Fruit fly (Drosophila melanogaster): ENCODE results near the gene for.

The for gene

dm6 chr2L:3628819-3629218, 27.9 kb downstream of the for start:
- TF ChIP-seq sage (GFP tag; optimal IDR thresholded peaks at IDR 0.05) (no peak), N (GFP tag; optimal IDR thresholded peaks at IDR 0.05) (no peak), psq (GFP tag; optimal IDR thresholded peaks at IDR 0.05) (no peak), Dfd (GFP tag; optimal IDR thresholded peaks at IDR 0.05) (no peak), woc (GFP tag; optimal IDR thresholded peaks at IDR 0.05) (no peak), CrebA (GFP tag; optimal IDR thresholded peaks at IDR 0.05; ENCODE audit: borderline replicate concordance) (no peak), ey (GFP tag; optimal IDR thresholded peaks at IDR 0.05) (no peak), dl (GFP tag; optimal IDR thresholded peaks at IDR 0.05; ENCODE audit: insufficient read depth in 1 of 2, partially characterized antibody in 2 of 2) (no peak), lola (GFP tag; optimal IDR thresholded peaks at IDR 0.05) (no peak), Vsx2 (GFP tag; optimal IDR thresholded peaks at IDR 0.05; ENCODE audit: partially characterized antibody) (no peak), OdsH (GFP tag; optimal IDR thresholded peaks at IDR 0.05) (no peak), jim (GFP tag; optimal IDR thresholded peaks at IDR 0.05) (no peak), CG9705 (GFP tag; optimal IDR thresholded peaks at IDR 0.05) (no peak), Mio (GFP tag; optimal IDR thresholded peaks at IDR 0.05) (no peak), dmrt93B (GFP tag; optimal IDR thresholded peaks at IDR 0.05) (no peak)

- TF ChIP-seq dmrt93B (GFP tag; optimal IDR thresholded peaks at IDR 0.05) (no peak), Jra (GFP tag; optimal IDR thresholded peaks at IDR 0.05) (no peak), Mio (GFP tag; optimal IDR thresholded peaks at IDR 0.05) (no peak), CG32264 (GFP tag; optimal IDR thresholded peaks at IDR 0.05) (no peak), dl (GFP tag; optimal IDR thresholded peaks at IDR 0.05; ENCODE audit: insufficient read depth in 1 of 2, partially characterized antibody in 2 of 2) (no peak), usp (GFP tag; optimal IDR thresholded peaks at IDR 0.05) (no peak), ey (GFP tag; optimal IDR thresholded peaks at IDR 0.05) (no peak), br (GFP tag; optimal IDR thresholded peaks at IDR 0.05) (no peak), GATAd (GFP tag; optimal IDR thresholded peaks at IDR 0.05) (no peak), pan (optimal IDR thresholded peaks at IDR 0.05) (no peak), Vsx2 (GFP tag; optimal IDR thresholded peaks at IDR 0.05; ENCODE audit: partially characterized antibody) (no peak), Hnf4 (GFP tag; optimal IDR thresholded peaks at IDR 0.05) (no peak), Hr78 (GFP tag; optimal IDR thresholded peaks at IDR 0.05) (no peak), HLH106 (tag; optimal IDR thresholded peaks at IDR 0.05) (no peak), h (GFP tag; optimal IDR thresholded peaks at IDR 0.05) (no peak), rgr (GFP tag; optimal IDR thresholded peaks at IDR 0.05) (no peak), fru (GFP tag; optimal IDR thresholded peaks at IDR 0.05) (no peak), jim (GFP tag; optimal IDR thresholded peaks at IDR 0.05) (no peak), sv (GFP tag; optimal IDR thresholded peaks at IDR 0.05) (no peak), brk (GFP tag; optimal IDR thresholded peaks at IDR 0.05) (no peak)
These were observed 32.0 kb downstream of the for start for dm6 chr2L:3624784-3625183.

- TF ChIP-seq OdsH (GFP tag; optimal IDR thresholded peaks at IDR 0.05): no peak
- TF ChIP-seq sv (GFP tag; optimal IDR thresholded peaks at IDR 0.05): no peak
- TF ChIP-seq Hnf4 (GFP tag; optimal IDR thresholded peaks at IDR 0.05): no peak
These were observed 35.1 kb downstream of the for start, which contains the start of gene CG15418 for dm6 chr2L:3621604-3622003. Gene CG15418, minus strand, starts transcription at chr2L:3621704.

- no peak for TF ChIP-seq woc (GFP tag; optimal IDR thresholded peaks at IDR 0.05)
- TF ChIP-seq Hnf4 (GFP tag; optimal IDR thresholded peaks at IDR 0.05): no peak
- peak; percentile 72 for TF ChIP-seq Myc (optimal IDR thresholded peaks at IDR 0.05)
- no peak for TF ChIP-seq Rel (GFP tag; optimal IDR thresholded peaks at IDR 0.05)
- peak; percentile 94 for TF ChIP-seq Rel (tag; optimal IDR thresholded peaks at IDR 0.05)
These were observed 37.9 kb downstream of the for start, which contains the start of gene Ugt36A1 for dm6 chr2L:3618818-3619362. Gene Ugt36A1, plus strand, starts transcription at chr2L:3619097.

dm6 chr2L:3615156-3615555, 41.6 kb downstream of the for start:
- no peak for TF ChIP-seq br (GFP tag; optimal IDR thresholded peaks at IDR 0.05)
- TF ChIP-seq Dfd (GFP tag; optimal IDR thresholded peaks at IDR 0.05): no peak
- TF ChIP-seq CG9705 (GFP tag; optimal IDR thresholded peaks at IDR 0.05): no peak
- TF ChIP-seq dmrt93B (GFP tag; optimal IDR thresholded peaks at IDR 0.05): no peak
- TF ChIP-seq fru (GFP tag; optimal IDR thresholded peaks at IDR 0.05): no peak
- no peak for TF ChIP-seq lola (GFP tag; optimal IDR thresholded peaks at IDR 0.05)
- TF ChIP-seq Vsx2 (GFP tag; optimal IDR thresholded peaks at IDR 0.05; ENCODE audit: partially characterized antibody): no peak
- no peak for TF ChIP-seq Abd-B (GFP tag; optimal IDR thresholded peaks at IDR 0.05)
- no peak for TF ChIP-seq sage (GFP tag; optimal IDR thresholded peaks at IDR 0.05)
- no peak for TF ChIP-seq rgr (GFP tag; optimal IDR thresholded peaks at IDR 0.05)
- no peak for TF ChIP-seq sv (GFP tag; optimal IDR thresholded peaks at IDR 0.05)
- TF ChIP-seq Mio (GFP tag; optimal IDR thresholded peaks at IDR 0.05): no peak
- no peak for TF ChIP-seq usp (GFP tag; optimal IDR thresholded peaks at IDR 0.05)
- no peak for TF ChIP-seq Hnf4 (GFP tag; optimal IDR thresholded peaks at IDR 0.05)
- TF ChIP-seq brk (GFP tag; optimal IDR thresholded peaks at IDR 0.05): no peak
- TF ChIP-seq Rel (GFP tag; optimal IDR thresholded peaks at IDR 0.05): no peak
- no peak for TF ChIP-seq Rel (tag; optimal IDR thresholded peaks at IDR 0.05)
- TF ChIP-seq dl (GFP tag; optimal IDR thresholded peaks at IDR 0.05; ENCODE audit: insufficient read depth in 1 of 2, partially characterized antibody in 2 of 2): no peak
- no peak for TF ChIP-seq Hr78 (GFP tag; optimal IDR thresholded peaks at IDR 0.05)
- no peak for TF ChIP-seq HLH106 (tag; optimal IDR thresholded peaks at IDR 0.05)
